Worm (Caenorhabditis elegans) whole organism, L3 larva: ENCODE measurements around the gene fbxa-133.
"Not testable (repeated sequence)": the region's sequence is repeated elsewhere in the genome, so short reads cannot be mapped to it uniquely, and the experiment has no call there.

Experiments used
- R02D3.7 ChIP-seq: fragments of 150-350 bp; optimal IDR thresholded peaks from 2 replicates; lab custom pipeline; 2014; ENCODE audit warnings: missing biosample characterization, missing genetic modification characterization
- aly-2 ChIP-seq: fragments of 150-350 bp; optimal IDR thresholded peaks from 2 replicates; lab custom pipeline; 2014; ENCODE audit warnings: missing biosample characterization, missing genetic modification characterization
- ama-1 ChIP-seq: fragments of 150-350 bp; optimal IDR thresholded peaks from 2 replicates; lab custom pipeline; 2018
- ceh-82 ChIP-seq: fragments of 150-350 bp; optimal IDR thresholded peaks from 2 replicates; lab custom pipeline; 2014; ENCODE audit warnings: missing biosample characterization, missing genetic modification characterization
- egl-27 ChIP-seq: sonication (generic microtip); optimal IDR thresholded peaks from 4 replicates; lab custom pipeline; 2017; ENCODE audit warnings: missing biosample characterization, missing genetic modification reagents, missing genetic modification characterization
- fkh-2 ChIP-seq: fragments of 150-350 bp; optimal IDR thresholded peaks from 2 replicates; lab custom pipeline; 2014; ENCODE audit warnings: missing biosample characterization, missing genetic modification reagents, missing genetic modification characterization
- lin-15B ChIP-seq: fragments of 150-350 bp; optimal IDR thresholded peaks from 2 replicates; lab custom pipeline; 2014; ENCODE audit warnings: missing biosample characterization, missing genetic modification characterization
- nhr-11 ChIP-seq: fragments of 150-350 bp; optimal IDR thresholded peaks from 2 replicates; lab custom pipeline; 2014; ENCODE audit warnings: missing biosample characterization, missing genetic modification characterization
- nhr-237 ChIP-seq: fragments of 150-350 bp; optimal IDR thresholded peaks from 2 replicates; lab custom pipeline; 2014; ENCODE audit warnings: missing biosample characterization, missing genetic modification characterization
- nhr-25 ChIP-seq: sonication (generic microtip); optimal IDR thresholded peaks from 2 replicates; lab custom pipeline; 2017; ENCODE audit warnings: missing biosample characterization, missing genetic modification characterization
- nhr-77 ChIP-seq: fragments of 150-350 bp; optimal IDR thresholded peaks from 2 replicates; lab custom pipeline; 2014; ENCODE audit warnings: missing biosample characterization, missing genetic modification characterization
- pha-4 ChIP-seq: fragments of 150-350 bp; optimal IDR thresholded peaks from 2 replicates; lab custom pipeline; 2014; ENCODE audit warnings: missing biosample characterization, missing genetic modification reagents, missing genetic modification characterization

DNA sequence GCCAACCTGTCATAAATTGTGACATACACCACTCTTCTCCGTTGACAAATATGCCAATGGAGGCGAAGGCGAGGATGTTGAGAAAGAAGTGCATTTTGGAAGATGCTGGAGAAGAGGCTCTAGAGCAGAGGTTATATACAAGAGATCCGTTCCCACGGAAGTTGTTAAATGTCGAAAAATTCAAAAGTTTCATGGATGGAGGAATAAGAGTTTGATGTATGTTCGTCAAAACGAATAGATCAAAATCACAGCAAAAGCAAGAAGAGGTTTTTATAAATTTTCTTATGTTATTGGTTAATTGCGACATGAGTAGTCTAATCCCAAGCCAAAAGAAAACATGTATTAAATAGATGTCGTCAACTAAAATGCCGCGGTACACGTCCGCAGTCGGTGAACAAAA, 25.9 kb downstream of the fbxa-133 start, which contains the start of gene Y6G8.15:
- not testable (repeated sequence) for TF ChIP-seq R02D3.7; ama-1 (lab: Kevin White, UChicago); nhr-237 (tag; lab: Kevin White, UChicago); pha-4 (tag; lab: Kevin White, UChicago); fkh-2; ceh-82 (tag; lab: Kevin White, UChicago); nhr-77 (tag; lab: Kevin White, UChicago); nhr-25 (tag; lab: Kevin White, UChicago); lin-15B (tag; lab: Kevin White, UChicago); nhr-11; aly-2 (tag; lab: Kevin White, UChicago); egl-27 (tag; lab: Kevin White, UChicago)
